Fruit fly (Drosophila melanogaster): Measurements from ENCODE around the gene BTBD9.

BTBD9 gene

dm6 chrX:10814832-10815372, 46.6 kb downstream of the BTBD9 start:
- TF ChIP-seq CG15710 (tag; optimal IDR thresholded peaks at IDR 0.05) = no peak
- TF ChIP-seq CG32121 (GFP tag; IDR thresholded peaks at IDR 0.05) = no peak
- TF ChIP-seq Snoo (tag; optimal IDR thresholded peaks at IDR 0.05) = no peak
- no peak for TF ChIP-seq rn (GFP tag; IDR thresholded peaks at IDR 0.05)

DNA sequence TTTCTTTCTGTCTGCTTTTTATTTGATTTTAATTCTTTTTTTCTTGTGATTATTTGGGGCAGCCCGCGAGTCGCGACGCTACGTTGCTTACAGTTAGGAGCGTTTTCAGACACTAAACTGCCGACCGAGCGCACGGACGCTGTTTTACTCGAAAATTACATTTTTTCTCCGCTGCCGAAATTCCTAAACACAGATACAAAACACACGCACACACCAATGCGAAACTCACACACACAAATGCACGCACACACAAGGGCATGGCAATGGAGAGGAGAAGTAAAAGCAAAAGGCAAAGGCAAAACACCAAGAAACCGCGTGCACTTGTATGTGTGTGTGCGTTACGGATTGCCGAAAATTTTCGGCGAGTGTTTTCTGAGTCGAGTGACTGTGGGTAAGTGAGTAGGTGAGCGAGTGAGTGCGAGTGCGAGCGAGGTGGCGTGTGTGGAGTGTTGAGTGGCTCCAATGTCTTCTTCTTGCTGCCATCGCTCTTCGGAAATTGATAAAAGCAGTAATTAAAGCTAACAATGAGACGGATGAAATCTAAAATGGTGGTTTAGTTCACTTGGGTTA, 47.3 kb downstream of the BTBD9 start:
- TF ChIP-seq CG4496 (GFP tag; IDR thresholded peaks at IDR 0.05) = no peak
- TF ChIP-seq CG13204 (GFP tag; optimal IDR thresholded peaks at IDR 0.05) = no peak
- no peak for TF ChIP-seq CG10348 (GFP tag; IDR thresholded peaks at IDR 0.05)
- no peak for TF ChIP-seq gl (tag; optimal IDR thresholded peaks at IDR 0.05)
- no peak for TF ChIP-seq D1 (tag; optimal IDR thresholded peaks at IDR 0.05)
- TF ChIP-seq CG12605 (GFP tag; IDR thresholded peaks at IDR 0.05) = no peak
- no peak for TF ChIP-seq Pif1A (GFP tag; optimal IDR thresholded peaks at IDR 0.05)
- no peak for TF ChIP-seq fd96Ca (GFP tag; IDR thresholded peaks at IDR 0.05)
- no peak for TF ChIP-seq rn (GFP tag; IDR thresholded peaks at IDR 0.05)
- TF ChIP-seq CG17806 (tag; optimal IDR thresholded peaks at IDR 0.05) = no peak
- TF ChIP-seq Snoo (tag; optimal IDR thresholded peaks at IDR 0.05) = no peak
- TF ChIP-seq CG32121 (GFP tag; IDR thresholded peaks at IDR 0.05) = no peak

DNA sequence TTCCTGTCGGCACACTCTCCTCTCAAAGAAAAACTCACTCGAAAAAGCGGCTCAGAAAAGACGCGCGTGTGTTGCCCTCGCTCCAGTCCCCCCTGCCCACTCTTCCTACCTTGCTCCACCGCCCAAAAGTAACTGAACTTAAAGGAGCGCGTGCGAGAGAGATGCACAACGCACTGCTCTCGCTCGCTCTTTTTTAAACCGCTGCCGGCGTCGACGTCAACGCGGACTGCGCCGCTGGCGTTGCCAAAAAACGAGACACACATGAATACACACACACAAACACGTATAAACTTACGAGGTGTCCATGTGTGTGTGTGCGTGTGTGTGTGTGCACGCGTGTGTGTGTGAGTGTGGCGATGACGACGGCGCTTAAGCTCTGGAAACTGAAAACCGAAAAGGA, 48.5 kb downstream of the BTBD9 start:
- no peak for TF ChIP-seq CG4496 (GFP tag; IDR thresholded peaks at IDR 0.05)
- no peak for TF ChIP-seq CG32121 (GFP tag; IDR thresholded peaks at IDR 0.05)
- no peak for TF ChIP-seq gl (tag; optimal IDR thresholded peaks at IDR 0.05)
- no peak for TF ChIP-seq Ets98B (GFP tag; IDR thresholded peaks at IDR 0.05)
- TF ChIP-seq CG34367 (tag; optimal IDR thresholded peaks at IDR 0.05) = no peak
- no peak for TF ChIP-seq Pif1B (GFP tag; optimal IDR thresholded peaks at IDR 0.05)
- TF ChIP-seq D1 (tag; optimal IDR thresholded peaks at IDR 0.05) = no peak
- TF ChIP-seq rn (GFP tag; IDR thresholded peaks at IDR 0.05) = no peak
- no peak for TF ChIP-seq fd96Ca (GFP tag; IDR thresholded peaks at IDR 0.05)
- TF ChIP-seq Snoo (tag; optimal IDR thresholded peaks at IDR 0.05) = no peak
- TF ChIP-seq CG13204 (GFP tag; optimal IDR thresholded peaks at IDR 0.05) = no peak
- no peak for TF ChIP-seq CG14655 (GFP tag; optimal IDR thresholded peaks at IDR 0.05)
- TF ChIP-seq CG17806 (tag; optimal IDR thresholded peaks at IDR 0.05) = no peak
- no peak for TF ChIP-seq EcR (GFP tag; optimal IDR thresholded peaks at IDR 0.05)
- TF ChIP-seq CG12605 (GFP tag; IDR thresholded peaks at IDR 0.05) = no peak
- no peak for TF ChIP-seq CG10348 (GFP tag; IDR thresholded peaks at IDR 0.05)
- TF ChIP-seq Pif1A (GFP tag; optimal IDR thresholded peaks at IDR 0.05) = no peak

DNA sequence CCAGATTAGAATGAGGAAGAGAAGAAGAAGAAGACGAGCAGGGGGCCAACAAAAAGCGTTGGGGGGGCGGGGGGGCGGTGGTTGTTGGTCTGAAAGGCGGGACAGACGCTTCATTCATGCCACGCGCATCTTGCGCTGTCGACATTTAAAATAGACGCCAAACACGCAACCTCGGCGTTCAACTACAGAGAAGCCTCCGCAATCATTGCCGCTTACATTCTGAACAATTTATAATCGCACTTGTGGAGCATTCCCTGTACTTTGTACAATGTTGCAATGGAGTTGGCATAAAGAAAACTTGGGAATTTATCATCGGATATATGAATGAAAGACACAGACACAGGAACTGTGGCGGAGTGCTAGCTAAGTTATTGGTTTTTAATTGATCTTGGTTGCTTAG, 52.4 kb downstream of the BTBD9 start:
- TF ChIP-seq EcR (GFP tag; optimal IDR thresholded peaks at IDR 0.05) (no peak), CG32121 (GFP tag; IDR thresholded peaks at IDR 0.05) (no peak), CG17806 (tag; optimal IDR thresholded peaks at IDR 0.05) (no peak), CG12605 (GFP tag; IDR thresholded peaks at IDR 0.05) (no peak), CG15710 (tag; optimal IDR thresholded peaks at IDR 0.05) (no peak), gl (tag; optimal IDR thresholded peaks at IDR 0.05) (no peak), Ets98B (GFP tag; IDR thresholded peaks at IDR 0.05) (no peak), CG34367 (tag; optimal IDR thresholded peaks at IDR 0.05) (no peak), CG8301 (tag; optimal IDR thresholded peaks at IDR 0.05) (no peak)
